Fruit fly (Drosophila melanogaster) whole organism, embryonic: Measurements from ENCODE around the gene gukh.

Experiments
- CG1647 ChIP-seq: fragments of 200-800 bp; sonication (Bioruptor generic); optimal IDR thresholded peaks from 3 replicates; lab custom pipeline; 2016; ENCODE audit warnings: missing biosample characterization, missing genetic modification characterization
- CG4404 ChIP-seq: fragments of 200-800 bp; sonication (Bioruptor generic); IDR thresholded peaks from 2 replicates; pipeline ENCODE4 v1.3.6; 2022; ENCODE audit warnings: missing biosample characterization, missing genetic modification characterization
- CG5245 ChIP-seq: fragments of 200-800 bp; sonication (Bioruptor generic); optimal IDR thresholded peaks from 3 replicates; lab custom pipeline; 2016; ENCODE audit warnings: missing biosample characterization, missing genetic modification characterization
- ERR ChIP-seq: fragments of 200-800 bp; sonication (Bioruptor generic); optimal IDR thresholded peaks from 2 replicates; lab custom pipeline; 2016; ENCODE audit warnings: missing biosample characterization, missing genetic modification characterization
- ems ChIP-seq: fragments of 200-800 bp; sonication (Bioruptor generic); optimal IDR thresholded peaks from 3 replicates; lab custom pipeline; 2016; ENCODE audit warnings: missing biosample characterization, missing genetic modification characterization
- lbe ChIP-seq: fragments of 200-800 bp; sonication (Bioruptor generic); optimal IDR thresholded peaks from 2 replicates; lab custom pipeline; 2016; ENCODE audit warnings: missing biosample characterization, mild to moderate bottlenecking, missing genetic modification characterization

DNA sequence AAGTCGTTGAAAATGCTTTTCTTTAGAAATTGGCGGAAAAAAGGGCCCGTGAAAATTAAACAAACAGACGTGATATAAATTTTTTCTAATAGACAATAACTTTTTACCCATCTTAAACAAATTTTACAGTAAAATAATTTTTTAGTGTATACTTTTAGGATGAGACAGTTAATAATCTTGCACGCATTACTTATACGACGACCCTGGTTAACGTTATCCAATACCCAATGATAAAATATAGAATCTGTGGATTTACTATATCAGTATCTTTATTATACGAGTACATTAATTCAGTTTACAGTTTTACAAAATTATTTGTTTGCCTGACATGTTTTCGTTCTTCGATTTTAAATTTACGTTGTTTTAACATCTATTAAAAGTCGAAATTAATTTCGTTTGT is 60.8 kb downstream of the gukh start:
- TF ChIP-seq ems (GFP tag; lab: Kevin White, UChicago) = no peak
- TF ChIP-seq CG4404 (GFP tag; lab: Robert Waterston, UW) = no peak
- no peak for TF ChIP-seq lbe (GFP tag; lab: Kevin White, UChicago)
- TF ChIP-seq CG1647 = no peak
- no peak for TF ChIP-seq ERR (GFP tag; lab: Kevin White, UChicago)
- no peak for TF ChIP-seq CG5245
